Fruit fly (Drosophila melanogaster): ENCODE results near the gene Abd-B.

- TF ChIP-seq CG4496 (GFP tag; IDR thresholded peaks at IDR 0.05) (no peak; the same call in 2 of the 3 replicates), CG9948 (tag; optimal IDR thresholded peaks at IDR 0.05) (peak; percentile 85), fd96Ca (GFP tag; IDR thresholded peaks at IDR 0.05) (no peak), D1 (tag; optimal IDR thresholded peaks at IDR 0.05) (peak; percentile 11), Snoo (tag; optimal IDR thresholded peaks at IDR 0.05) (peak; percentile 80), CG14655 (GFP tag; optimal IDR thresholded peaks at IDR 0.05) (peak; percentile 91), CG10348 (GFP tag; IDR thresholded peaks at IDR 0.05) (no peak), CG17806 (tag; optimal IDR thresholded peaks at IDR 0.05) (no peak)
These were observed 14.1 kb downstream of the Abd-B start for dm6 chr3R:16957759-16958536.

Data from whole organism, pupa.